Fruit fly (Drosophila melanogaster) whole organism, prepupa: ENCODE measurements around the gene Tim9b.

Experiments
- CG11294 ChIP-seq: fragments of 200-800 bp; sonication (Bioruptor generic); IDR thresholded peaks from 2 replicates; pipeline ENCODE4 v1.3.6; 2022; ENCODE audit warnings: missing biosample characterization, missing genetic modification characterization
- CG11762 ChIP-seq: fragments of 200-800 bp; sonication (Bioruptor generic); optimal IDR thresholded peaks from 3 replicates; lab custom pipeline; 2016; ENCODE audit warnings: missing biosample characterization, missing genetic modification characterization; ENCODE audit not compliant: insufficient read depth
- CG11902 ChIP-seq: fragments of 200-800 bp; sonication (Bioruptor generic); optimal IDR thresholded peaks from 3 replicates; lab custom pipeline; 2016; ENCODE audit warnings: missing biosample characterization, missing genetic modification characterization
- CG15336 ChIP-seq: fragments of 200-800 bp; sonication (Bioruptor generic); IDR thresholded peaks from 2 replicates; pipeline ENCODE4 v1.3.6; 2022; ENCODE audit warnings: missing biosample characterization, missing genetic modification characterization
- CG1621 ChIP-seq: fragments of 200-800 bp; sonication (Bioruptor generic); optimal IDR thresholded peaks from 3 replicates; lab custom pipeline; 2018; ENCODE audit warnings: missing biosample characterization, mild to moderate bottlenecking, missing genetic modification characterization
- CG3032 ChIP-seq: fragments of 200-800 bp; optimal IDR thresholded peaks from 2 replicates; lab custom pipeline; 2019; ENCODE audit warnings: missing biosample characterization, mild to moderate bottlenecking, missing genetic modification characterization, moderate library complexity
- CG31627 ChIP-seq: fragments of 200-800 bp; sonication (Bioruptor generic); optimal IDR thresholded peaks from 3 replicates; lab custom pipeline; 2016; ENCODE audit warnings: missing biosample characterization, missing genetic modification characterization
- CG34406 ChIP-seq: fragments of 200-800 bp; sonication (Bioruptor generic); optimal IDR thresholded peaks from 3 replicates; lab custom pipeline; 2016; ENCODE audit warnings: missing biosample characterization, missing genetic modification characterization
- CG4318 ChIP-seq: fragments of 200-800 bp; sonication (Bioruptor generic); optimal IDR thresholded peaks from 3 replicates; lab custom pipeline; 2017; ENCODE audit warnings: missing biosample characterization, mild to moderate bottlenecking, missing genetic modification characterization
- CG6163 ChIP-seq: fragments of 200-800 bp; sonication (Bioruptor generic); IDR thresholded peaks from 3 replicates; pipeline ENCODE4 v1.3.6; 2022; ENCODE audit warnings: missing biosample characterization, missing genetic modification characterization
- CG6276 ChIP-seq: fragments of 200-800 bp; sonication (Bioruptor generic); optimal IDR thresholded peaks from 2 replicates; lab custom pipeline; 2017; ENCODE audit warnings: missing biosample characterization, mild to moderate bottlenecking, missing genetic modification characterization
- CG6854 ChIP-seq: fragments of 200-800 bp; sonication (Bioruptor generic); optimal IDR thresholded peaks from 2 replicates; lab custom pipeline; 2017; ENCODE audit warnings: missing biosample characterization, mild to moderate bottlenecking, missing genetic modification characterization
- CG7368 ChIP-seq: fragments of 200-800 bp; sonication (Bioruptor generic); optimal IDR thresholded peaks from 3 replicates; lab custom pipeline; 2016; ENCODE audit warnings: missing biosample characterization, missing genetic modification characterization
- CG8119 ChIP-seq: fragments of 200-800 bp; sonication (Bioruptor generic); IDR thresholded peaks from 3 replicates; pipeline ENCODE4 v1.3.6; 2022; ENCODE audit warnings: missing biosample characterization, missing genetic modification characterization
- CG8319 ChIP-seq: fragments of 200-800 bp; sonication (Bioruptor generic); optimal IDR thresholded peaks from 3 replicates; lab custom pipeline; 2016; ENCODE audit warnings: missing biosample characterization, missing genetic modification characterization
- CG8632 ChIP-seq: fragments of 200-800 bp; sonication (Bioruptor generic); optimal IDR thresholded peaks from 3 replicates; lab custom pipeline; 2016; ENCODE audit warnings: missing biosample characterization, missing genetic modification characterization
- CG9139 ChIP-seq: fragments of 200-800 bp; sonication (Bioruptor generic); optimal IDR thresholded peaks from 3 replicates; lab custom pipeline; 2017; ENCODE audit warnings: missing biosample characterization, mild to moderate bottlenecking, missing genetic modification characterization
- Eip78C ChIP-seq: fragments of 200-800 bp; sonication (Bioruptor generic); peaks from one replicate; lab custom pipeline; 2016; ENCODE audit warnings: missing biosample characterization, missing genetic modification characterization
- Ets21C ChIP-seq: fragments of 200-800 bp; sonication (Bioruptor generic); optimal IDR thresholded peaks from 3 replicates; lab custom pipeline; 2016; ENCODE audit warnings: missing biosample characterization, missing genetic modification characterization
- Ets96B ChIP-seq: fragments of 200-800 bp; optimal IDR thresholded peaks from 2 replicates; lab custom pipeline; 2019; ENCODE audit warnings: missing biosample characterization, mild to moderate bottlenecking, missing genetic modification characterization, moderate library complexity
- Gug ChIP-seq: fragments of 200-800 bp; sonication (Bioruptor generic); IDR thresholded peaks from 2 replicates; pipeline ENCODE4 v1.3.6; 2022; ENCODE audit warnings: missing biosample characterization, missing genetic modification characterization
- Hr38 ChIP-seq: sonication (Bioruptor generic); optimal IDR thresholded peaks from 2 replicates; lab custom pipeline; 2016; ENCODE audit warnings: missing biosample characterization, missing genetic modification characterization
- Hr39 ChIP-seq: fragments of 200-800 bp; sonication (Bioruptor generic); optimal IDR thresholded peaks from 2 replicates; lab custom pipeline; 2016; ENCODE audit warnings: missing biosample characterization, missing genetic modification characterization
- Lpt ChIP-seq: fragments of 200-800 bp; sonication (Bioruptor generic); optimal IDR thresholded peaks from 3 replicates; lab custom pipeline; 2016; ENCODE audit warnings: missing biosample characterization, missing genetic modification characterization
- Met ChIP-seq: fragments of 200-800 bp; sonication (Bioruptor generic); optimal IDR thresholded peaks from 3 replicates; lab custom pipeline; 2016; ENCODE audit warnings: missing biosample characterization, missing genetic modification characterization
- Sox102F ChIP-seq: fragments of 200-800 bp; sonication (Bioruptor generic); optimal IDR thresholded peaks from 2 replicates; lab custom pipeline; 2016; ENCODE audit warnings: missing biosample characterization, mild to moderate bottlenecking, missing genetic modification characterization
- Sox14 ChIP-seq: fragments of 200-800 bp; sonication (Bioruptor generic); optimal IDR thresholded peaks from 3 replicates; lab custom pipeline; 2016; ENCODE audit warnings: missing biosample characterization, missing genetic modification characterization
- Sox15 ChIP-seq: fragments of 200-800 bp; sonication (Bioruptor generic); optimal IDR thresholded peaks from 3 replicates; lab custom pipeline; 2016; ENCODE audit warnings: missing biosample characterization, missing genetic modification characterization
- achi ChIP-seq: fragments of 200-800 bp; sonication (Bioruptor generic); optimal IDR thresholded peaks from 3 replicates; lab custom pipeline; 2016; ENCODE audit warnings: missing biosample characterization, missing genetic modification characterization
- cyc ChIP-seq: fragments of 200-800 bp; sonication (Bioruptor generic); optimal IDR thresholded peaks from 3 replicates; lab custom pipeline; 2016; ENCODE audit warnings: missing biosample characterization, missing genetic modification characterization
- dsx ChIP-seq: fragments of 200-800 bp; optimal IDR thresholded peaks from 3 replicates; lab custom pipeline; 2019; ENCODE audit warnings: missing biosample characterization, mild to moderate bottlenecking, missing genetic modification characterization, moderate library complexity; ENCODE audit not compliant: poor library complexity, severe bottlenecking
- eg ChIP-seq: fragments of 200-800 bp; sonication (Bioruptor generic); IDR thresholded peaks from 3 replicates; pipeline ENCODE4 v1.3.6; 2022; ENCODE audit warnings: missing biosample characterization, missing genetic modification characterization
- esn ChIP-seq: fragments of 200-800 bp; sonication (Bioruptor generic); optimal IDR thresholded peaks from 2 replicates; lab custom pipeline; 2016; ENCODE audit warnings: missing biosample characterization, mild to moderate bottlenecking, missing genetic modification characterization, moderate library complexity
- fd59A ChIP-seq: fragments of 200-800 bp; sonication (Bioruptor generic); optimal IDR thresholded peaks from 2 replicates; lab custom pipeline; 2017; ENCODE audit warnings: missing biosample characterization, mild to moderate bottlenecking, missing genetic modification characterization, missing genetic modification reagents
- lz ChIP-seq: fragments of 200-800 bp; sonication (Bioruptor generic); optimal IDR thresholded peaks from 3 replicates; lab custom pipeline; 2016; ENCODE audit warnings: missing biosample characterization, missing genetic modification characterization
- net ChIP-seq: fragments of 200-800 bp; sonication (Bioruptor generic); optimal IDR thresholded peaks from 3 replicates; lab custom pipeline; 2016; ENCODE audit warnings: missing biosample characterization, missing genetic modification characterization
- salr ChIP-seq, 2 experiments: fragments of 200-800 bp; sonication (Bioruptor generic); optimal IDR thresholded peaks; 3 replicates each; lab custom pipeline; 2016 to 2018; ENCODE audit warnings: missing biosample characterization in 2 of 2, missing genetic modification characterization in 2 of 2, mild to moderate bottlenecking in 1 of 2
- spab ChIP-seq: fragments of 200-800 bp; sonication (Bioruptor generic); optimal IDR thresholded peaks from 2 replicates; lab custom pipeline; 2017; ENCODE audit warnings: missing biosample characterization, mild to moderate bottlenecking, missing genetic modification characterization, missing genetic modification reagents
- ss ChIP-seq, 2 experiments: fragments of 200-800 bp; sonication (Bioruptor generic); optimal IDR thresholded peaks; 2 replicates in 1 of 2; 3 replicates in 1 of 2; lab custom pipeline; 2017 to 2018; ENCODE audit warnings: mild to moderate bottlenecking in 2 of 2, missing biosample characterization in 2 of 2, missing genetic modification characterization in 2 of 2, moderate library complexity in 1 of 2
- vri ChIP-seq: fragments of 200-800 bp; sonication (Bioruptor generic); optimal IDR thresholded peaks from 3 replicates; lab custom pipeline; 2016; ENCODE audit warnings: missing biosample characterization, mild to moderate bottlenecking, missing genetic modification characterization

Gene Tim9b

DNA sequence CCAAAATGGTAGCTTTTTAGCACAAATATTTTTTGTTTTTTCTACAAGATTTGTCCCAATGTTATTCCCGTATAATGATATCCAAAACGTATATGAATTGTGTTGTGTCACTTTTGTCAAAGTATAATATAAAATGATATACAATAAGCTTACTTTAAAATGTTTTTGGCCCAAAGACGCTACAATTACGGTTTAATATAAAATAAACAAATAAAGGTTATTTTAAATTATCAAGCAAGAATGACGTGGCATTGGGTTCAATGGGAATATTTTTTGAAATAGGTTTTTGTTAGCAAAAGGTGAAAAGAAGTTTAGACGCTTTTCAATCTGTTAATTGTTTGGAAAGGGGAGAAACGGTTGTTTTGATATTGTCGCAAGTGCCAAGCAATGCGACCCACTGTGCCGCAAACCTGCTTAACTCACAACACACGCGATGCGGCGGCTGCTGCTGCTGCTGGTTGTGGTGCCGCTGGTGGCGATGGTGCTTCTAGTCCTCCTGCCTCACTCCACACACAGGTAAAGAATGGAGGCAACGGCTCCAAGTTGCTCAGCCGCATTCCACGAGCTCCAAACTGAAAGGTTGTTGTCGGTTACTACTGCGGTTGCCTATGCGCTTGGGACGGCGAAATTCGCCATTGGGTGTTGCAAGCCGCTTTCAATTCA, 45.0 kb upstream of the Tim9b start (continued):
- TF ChIP-seq CG11294 (GFP tag; lab: Robert Waterston, UW), result no peak
- peak; percentile 50 for TF ChIP-seq CG3032
- TF ChIP-seq Sox102F (GFP tag; lab: Kevin White, UChicago), result peak; percentile 45
- TF ChIP-seq, all 60 proteins: peak for 37

DNA sequence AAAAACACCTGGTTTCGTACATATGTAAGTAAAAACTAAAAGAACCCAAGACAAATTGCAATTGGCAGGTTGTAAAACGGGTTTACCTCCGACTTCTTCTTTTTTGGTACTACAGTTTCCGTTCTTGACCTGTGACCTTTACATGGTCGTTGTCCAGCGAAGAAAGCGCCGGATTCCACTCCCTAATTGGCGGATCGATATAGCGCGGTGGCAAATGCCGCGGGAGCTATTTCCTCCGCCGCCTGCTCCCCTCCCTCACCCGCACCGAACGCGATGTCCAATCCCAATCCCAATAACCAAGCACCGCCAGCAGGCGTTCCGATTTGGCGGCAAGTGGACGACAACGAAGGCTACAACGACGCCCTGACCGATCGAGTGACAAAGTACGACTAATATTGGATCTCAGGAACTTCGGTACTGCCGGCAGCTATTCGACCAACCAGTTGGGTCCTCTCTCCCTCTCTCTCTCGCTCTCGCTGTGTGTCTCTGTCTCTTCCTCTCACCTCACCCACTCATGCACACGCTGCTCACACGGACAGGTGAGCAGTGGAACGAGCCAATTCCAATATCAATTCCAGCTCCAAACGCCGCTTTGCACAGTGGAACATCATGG, 44.4 kb upstream of the Tim9b start:
- TF ChIP-seq Lpt (GFP tag; lab: Kevin White, UChicago), result peak; percentile 20
- TF ChIP-seq CG7368 (GFP tag; lab: Kevin White, UChicago), result peak; percentile 11
- no peak for TF ChIP-seq Sox14 (GFP tag; lab: Kevin White, UChicago)
- TF ChIP-seq Hr38 (GFP tag; lab: Kevin White, UChicago), result no peak
- no peak for TF ChIP-seq Met (GFP tag; lab: Kevin White, UChicago)
- peak; percentile 53; the same call in 1 of the 3 replicates for TF ChIP-seq eg (GFP tag; lab: Robert Waterston, UW)
- no peak for TF ChIP-seq esn (GFP tag; lab: Kevin White, UChicago)
- TF ChIP-seq CG11902, result no peak
- peak; percentile 37; the same call in 1 of the 2 replicates for TF ChIP-seq CG15336 (GFP tag; lab: Robert Waterston, UW)
- peak; percentile 48 for TF ChIP-seq CG6854 (GFP tag; lab: Kevin White, UChicago)
- TF ChIP-seq CG6163 (GFP tag; lab: Robert Waterston, UW), result peak; percentile 60; the same call in 1 of the 3 replicates
- no peak for TF ChIP-seq Ets96B
- TF ChIP-seq CG8632, result no peak
- TF ChIP-seq Eip78C (GFP tag; lab: Kevin White, UChicago), result no peak
- peak; percentile 66 for TF ChIP-seq dsx
- TF ChIP-seq CG31627, result no peak

DNA sequence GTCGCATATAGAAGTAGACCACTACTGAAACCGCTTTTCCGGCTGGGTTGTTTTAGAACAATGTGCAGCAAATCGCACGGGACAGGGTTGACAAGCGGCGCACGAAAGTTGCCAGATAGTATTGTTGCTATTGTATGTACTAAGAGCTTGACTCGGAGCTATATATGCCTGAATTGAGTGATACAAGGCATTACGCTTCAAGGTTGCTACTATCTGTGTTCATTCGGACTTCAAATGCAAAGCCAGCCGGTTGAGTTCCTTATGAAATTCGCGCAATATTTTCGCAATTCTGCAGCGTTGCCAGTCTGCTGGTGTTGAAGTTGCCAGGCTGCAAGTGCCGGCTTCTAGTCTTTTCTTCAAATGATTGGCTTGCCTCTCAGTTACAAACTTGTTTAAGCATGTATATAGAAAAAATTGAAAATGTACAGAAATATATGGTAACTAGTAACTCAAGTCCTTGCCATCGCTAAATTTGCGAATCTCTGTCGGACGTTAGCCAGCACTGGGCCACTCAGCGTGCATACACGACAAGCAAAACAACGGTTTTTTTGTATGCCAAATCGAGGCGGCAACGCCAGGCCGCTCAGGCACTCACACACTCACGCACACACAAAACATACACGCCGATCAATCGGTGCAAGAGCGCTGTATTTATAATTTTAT, 33.6 kb upstream of the Tim9b start, which contains the start of the genes Ranbp21 and Elys:
Gene Ranbp21 (minus strand): TSS at position 513 of the 663 bp plus-strand sequence.
Gene Elys (plus strand): TSS at position 549 of the 663 bp plus-strand sequence.
- TF ChIP-seq Lpt (GFP tag; lab: Kevin White, UChicago) (peak; percentile 13), cyc (GFP tag; lab: Kevin White, UChicago) (peak; percentile 71), eg (GFP tag; lab: Robert Waterston, UW) (peak; percentile 33; the same call in 1 of the 3 replicates), Gug (GFP tag; lab: Robert Waterston, UW) (0 out of 2 replicates have a peak, but pooled peaks have one; percentile 32), CG1621 (tag; lab: Kevin White, UChicago) (peak; percentile 5), CG7368 (GFP tag; lab: Kevin White, UChicago) (no peak), CG3032 (peak; percentile 43), CG31627 (peak; percentile 74), esn (GFP tag; lab: Kevin White, UChicago) (peak; percentile 58), CG6163 (GFP tag; lab: Robert Waterston, UW) (peak; percentile 66; the same call in 2 of the 3 replicates), Ets21C (peak; percentile 56), Hr39 (peak; percentile 76), Sox15 (peak; percentile 55), salr (GFP tag; optimal IDR thresholded peaks at IDR 0.05; lab: Kevin White, UChicago) (no peak), CG34406 (GFP tag; lab: Kevin White, UChicago) (peak; percentile 3), lz (GFP tag; lab: Kevin White, UChicago) (peak; percentile 68), CG11762 (GFP tag; lab: Kevin White, UChicago) (no peak), Sox14 (GFP tag; lab: Kevin White, UChicago) (peak; percentile 74), CG4318 (GFP tag; lab: Kevin White, UChicago) (no peak), Eip78C (GFP tag; lab: Kevin White, UChicago) (peak; percentile 77)

DNA sequence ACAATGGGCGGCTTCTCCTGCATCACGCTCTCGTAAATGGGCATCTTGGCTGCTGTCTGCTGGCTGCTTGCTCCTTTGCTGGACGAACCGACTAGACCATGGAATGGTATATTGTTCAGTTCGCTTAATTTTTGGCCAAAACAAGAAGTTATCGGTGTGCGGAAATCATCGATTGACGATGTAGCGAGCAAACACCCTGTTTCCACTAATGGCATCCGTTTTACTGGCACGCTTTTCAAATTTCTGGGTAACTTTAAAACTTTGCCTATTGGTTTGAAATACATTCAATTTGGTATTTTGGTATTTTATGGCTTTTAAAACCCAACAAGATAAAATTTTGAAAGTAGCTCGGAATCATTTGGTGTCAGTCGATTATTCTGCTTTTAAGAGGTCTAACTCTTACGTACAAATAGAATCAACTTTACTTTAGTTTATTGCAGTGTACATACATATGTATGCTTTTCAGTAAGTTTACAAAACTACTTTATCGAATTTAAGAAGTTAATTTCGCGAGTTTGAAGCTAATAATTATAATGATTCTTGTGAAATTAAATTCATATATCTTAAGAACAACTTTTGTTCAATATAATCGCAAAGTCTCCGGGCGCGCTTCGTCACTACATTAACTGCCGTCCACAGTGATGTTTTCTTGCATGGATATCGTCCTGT, 27.7 kb upstream of the Tim9b start, which contains the start of gene Arp10:
Gene Arp10 (minus strand): TSS at position 304 of the 669 bp plus-strand sequence.
- TF ChIP-seq net (no peak), esn (GFP tag; lab: Kevin White, UChicago) (peak; percentile 17), achi (peak; percentile 28), Lpt (GFP tag; lab: Kevin White, UChicago) (no peak), vri (no peak), cyc (GFP tag; lab: Kevin White, UChicago) (no peak), fd59A (GFP tag; lab: Kevin White, UChicago) (no peak), Ets21C (no peak), Sox14 (GFP tag; lab: Kevin White, UChicago) (no peak), CG8319 (GFP tag; lab: Kevin White, UChicago) (no peak), CG6276 (no peak), ss (GFP tag; optimal IDR thresholded peaks at IDR 0.05; lab: Kevin White, UChicago) (no peak), CG9139 (GFP tag; lab: Kevin White, UChicago) (no peak), CG8119 (GFP tag; lab: Robert Waterston, UW) (no peak), salr (GFP tag; optimal IDR thresholded peaks at IDR 0.05; lab: Kevin White, UChicago) (no peak), CG11902 (no peak), spab (GFP tag; lab: Kevin White, UChicago) (no peak)
